Fruit fly (Drosophila melanogaster): ENCODE data around the gene CG31191.

The CG31191 gene

dm6 chr3R:20956875-20957874 is 11.8 kb upstream of the CG31191 start:
- TF ChIP-seq CG17801 (GFP tag; optimal IDR thresholded peaks at IDR 0.05; ENCODE audit: partially characterized antibody): peak; percentile 81

dm6 chr3R:20955932-20956636 is 10.8 kb upstream of the CG31191 start:
- no peak for TF ChIP-seq CG17801 (GFP tag; optimal IDR thresholded peaks at IDR 0.05; ENCODE audit: partially characterized antibody)

- no peak for TF ChIP-seq CG17801 (GFP tag; optimal IDR thresholded peaks at IDR 0.05; ENCODE audit: partially characterized antibody)
Observed at dm6 chr3R:20955119-20955518, 9.8 kb upstream of the CG31191 start.

- no peak for TF ChIP-seq CG17801 (GFP tag; optimal IDR thresholded peaks at IDR 0.05; ENCODE audit: partially characterized antibody)
Observed at dm6 chr3R:20954531-20954930, 9.2 kb upstream of the CG31191 start.

- no peak for TF ChIP-seq CG17801 (GFP tag; optimal IDR thresholded peaks at IDR 0.05; ENCODE audit: partially characterized antibody)
Observed at dm6 chr3R:20952423-20953013, 7.2 kb upstream of the CG31191 start.

- no peak for TF ChIP-seq CG17801 (GFP tag; optimal IDR thresholded peaks at IDR 0.05; ENCODE audit: partially characterized antibody)
Observed at dm6 chr3R:20951353-20951955, 6.1 kb upstream of the CG31191 start.

dm6 chr3R:20950677-20951018 is 5.3 kb upstream of the CG31191 start:
- TF ChIP-seq CG17801 (GFP tag; optimal IDR thresholded peaks at IDR 0.05; ENCODE audit: partially characterized antibody): peak; percentile 3

- TF ChIP-seq CG17801 (GFP tag; optimal IDR thresholded peaks at IDR 0.05; ENCODE audit: partially characterized antibody): no peak
Observed at dm6 chr3R:20949749-20950676, 4.7 kb upstream of the CG31191 start.

dm6 chr3R:20949175-20949748 is 3.9 kb upstream of the CG31191 start:
- no peak for TF ChIP-seq CG17801 (GFP tag; optimal IDR thresholded peaks at IDR 0.05; ENCODE audit: partially characterized antibody)

- no peak for TF ChIP-seq CG17801 (GFP tag; optimal IDR thresholded peaks at IDR 0.05; ENCODE audit: partially characterized antibody)
Observed at dm6 chr3R:20948448-20949174, 3.3 kb upstream of the CG31191 start, which contains the start of gene Atpalpha. TSS of gene Atpalpha (plus strand) at chr3R:20948714.

- TF ChIP-seq CG17801 (GFP tag; optimal IDR thresholded peaks at IDR 0.05; ENCODE audit: partially characterized antibody): no peak
Observed at dm6 chr3R:20947991-20948407, 2.7 kb upstream of the CG31191 start.

- TF ChIP-seq CG17801 (GFP tag; optimal IDR thresholded peaks at IDR 0.05; ENCODE audit: partially characterized antibody): no peak
Observed at dm6 chr3R:20946774-20947173, 1.4 kb upstream of the CG31191 start.

dm6 chr3R:20915828-20916227 is 29.5 kb downstream of the CG31191 start:
- TF ChIP-seq CG17801 (GFP tag; optimal IDR thresholded peaks at IDR 0.05; ENCODE audit: partially characterized antibody): no peak

Measured in ovary, adult (tissue).